Fruit fly (Drosophila melanogaster) whole organism, embryonic: ENCODE data around the gene RhoGEF4.

Experiments
- Adf1 ChIP-seq: fragments of 200-800 bp; sonication (Bioruptor generic); IDR thresholded peaks from 2 replicates; pipeline ENCODE4 v1.3.6; 2022; ENCODE audit warnings: missing biosample characterization, missing genetic modification characterization
- Bdp1 ChIP-seq: fragments of 200-800 bp; sonication (Bioruptor generic); optimal IDR thresholded peaks from 3 replicates; lab custom pipeline; 2016; ENCODE audit warnings: missing biosample characterization, missing genetic modification characterization
- CG1024 ChIP-seq: fragments of 200-800 bp; sonication (Bioruptor generic); IDR thresholded peaks from 2 replicates; pipeline ENCODE4 v1.3.6; 2022; ENCODE audit warnings: missing biosample characterization, missing genetic modification characterization
- CG14965 ChIP-seq: fragments of 200-800 bp; sonication (Bioruptor generic); optimal IDR thresholded peaks from 2 replicates; lab custom pipeline; 2016; ENCODE audit warnings: missing biosample characterization, missing genetic modification characterization, borderline replicate concordance
- CG16813 ChIP-seq: fragments of 200-800 bp; sonication (Bioruptor generic); IDR thresholded peaks from 3 replicates; pipeline ENCODE4 v1.3.6; 2022; ENCODE audit warnings: missing biosample characterization, missing genetic modification characterization; ENCODE audit not compliant: partially characterized antibody
- CG17328 ChIP-seq: fragments of 200-800 bp; sonication (Bioruptor generic); IDR thresholded peaks from 2 replicates; pipeline ENCODE4 v1.3.6; 2022; ENCODE audit warnings: missing biosample characterization, missing genetic modification characterization
- CG17568 ChIP-seq: fragments of 200-800 bp; sonication (Bioruptor generic); optimal IDR thresholded peaks from 2 replicates; lab custom pipeline; 2018; ENCODE audit warnings: missing biosample characterization, mild to moderate bottlenecking, missing genetic modification characterization, moderate library complexity
- CG2678 ChIP-seq: fragments of 200-800 bp; sonication (Bioruptor generic); optimal IDR thresholded peaks from 3 replicates; lab custom pipeline; 2019; ENCODE audit warnings: missing biosample characterization, mild to moderate bottlenecking, missing genetic modification characterization, moderate library complexity
- CG3726 ChIP-seq: fragments of 200-800 bp; sonication (Bioruptor generic); IDR thresholded peaks from 3 replicates; pipeline ENCODE4, ENCODE4 v1.3.6; 2022; ENCODE audit warnings: missing biosample characterization, missing genetic modification characterization
- CG42726 ChIP-seq: fragments of 200-800 bp; sonication (Bioruptor generic); IDR thresholded peaks from 2 replicates; pipeline ENCODE4 v1.3.6; 2022; ENCODE audit warnings: missing biosample characterization, missing genetic modification characterization; ENCODE audit not compliant: partially characterized antibody
- CG4404 ChIP-seq: fragments of 200-800 bp; sonication (Bioruptor generic); IDR thresholded peaks from 2 replicates; pipeline ENCODE4 v1.3.6; 2022; ENCODE audit warnings: missing biosample characterization, missing genetic modification characterization
- CG6689 ChIP-seq: fragments of 200-800 bp; sonication (Bioruptor generic); IDR thresholded peaks from 2 replicates; pipeline ENCODE4 v1.3.6; 2022; ENCODE audit warnings: missing biosample characterization, missing genetic modification characterization
- CG6813 ChIP-seq: fragments of 200-800 bp; sonication (Bioruptor generic); optimal IDR thresholded peaks from 2 replicates; lab custom pipeline; 2017; ENCODE audit warnings: missing biosample characterization, missing genetic modification characterization, mild to moderate bottlenecking, moderate library complexity, missing genetic modification reagents
- CG7271 ChIP-seq: fragments of 200-800 bp; sonication (Bioruptor generic); optimal IDR thresholded peaks from 2 replicates; lab custom pipeline; 2018; ENCODE audit warnings: missing biosample characterization, mild to moderate bottlenecking, missing genetic modification characterization, moderate library complexity
- CG7357 ChIP-seq: fragments of 200-800 bp; sonication (Bioruptor generic); IDR thresholded peaks from 3 replicates; pipeline ENCODE4 v1.3.6; 2022; ENCODE audit warnings: missing biosample characterization, missing genetic modification characterization
- CG8359 ChIP-seq: fragments of 200-800 bp; sonication (Bioruptor generic); optimal IDR thresholded peaks from 2 replicates; lab custom pipeline; 2017; ENCODE audit warnings: missing biosample characterization, mild to moderate bottlenecking, missing genetic modification characterization, borderline replicate concordance
- CG8765 ChIP-seq: fragments of 200-800 bp; sonication (Bioruptor generic); IDR thresholded peaks from 2 replicates; pipeline ENCODE4 v1.3.6; 2022; ENCODE audit warnings: missing biosample characterization, missing genetic modification characterization
- CG9215 ChIP-seq: fragments of 200-800 bp; sonication (Bioruptor generic); IDR thresholded peaks from 2 replicates; pipeline ENCODE4 v1.3.6; 2022; ENCODE audit warnings: missing biosample characterization, missing genetic modification characterization
- CHES-1-like ChIP-seq: fragments of 200-800 bp; sonication (Bioruptor generic); optimal IDR thresholded peaks from 2 replicates; lab custom pipeline; 2016; ENCODE audit warnings: missing biosample characterization, missing genetic modification characterization
- Dbx ChIP-seq: fragments of 200-800 bp; sonication (Bioruptor generic); IDR thresholded peaks from 3 replicates; pipeline ENCODE4 v1.3.6; 2022; ENCODE audit warnings: missing biosample characterization, missing genetic modification characterization
- Dip2 ChIP-seq: fragments of 200-800 bp; sonication (Bioruptor generic); IDR thresholded peaks from 2 replicates; pipeline ENCODE4 v1.3.6; 2022; ENCODE audit warnings: missing biosample characterization, missing genetic modification characterization
- Doc2 ChIP-seq: fragments of 200-800 bp; sonication (Bioruptor generic); IDR thresholded peaks from 2 replicates; pipeline ENCODE4 v1.3.6; 2022; ENCODE audit warnings: missing biosample characterization, missing genetic modification characterization
- GATAe ChIP-seq: fragments of 200-800 bp; sonication (Bioruptor generic); conservative IDR thresholded peaks from 2 replicates; pipeline ENCODE4 v1.3.6; 2022; ENCODE audit warnings: missing biosample characterization, missing genetic modification characterization
- Gsc ChIP-seq: fragments of 200-800 bp; sonication (Bioruptor generic); IDR thresholded peaks from 2 replicates; pipeline ENCODE4 v1.3.6; 2022; ENCODE audit warnings: missing biosample characterization, missing genetic modification characterization
- Mrtf ChIP-seq: fragments of 200-800 bp; sonication (Bioruptor generic); IDR thresholded peaks from 3 replicates; pipeline ENCODE4 v1.3.6; 2022; ENCODE audit warnings: missing biosample characterization, missing genetic modification characterization
- NK7.1 ChIP-seq: fragments of 200-800 bp; sonication (Bioruptor generic); optimal IDR thresholded peaks from 3 replicates; lab custom pipeline; 2016; ENCODE audit warnings: missing biosample characterization, missing genetic modification characterization
- Nf-YC ChIP-seq: fragments of 200-800 bp; optimal IDR thresholded peaks from 3 replicates; lab custom pipeline; 2019; ENCODE audit warnings: missing biosample characterization, mild to moderate bottlenecking, missing genetic modification characterization, moderate library complexity
- NfI ChIP-seq: fragments of 200-800 bp; sonication (Bioruptor generic); optimal IDR thresholded peaks from 3 replicates; lab custom pipeline; 2018; ENCODE audit warnings: missing biosample characterization, mild to moderate bottlenecking, missing genetic modification characterization, moderate library complexity
- Rx ChIP-seq: fragments of 200-800 bp; sonication (Bioruptor generic); IDR thresholded peaks from 2 replicates; pipeline ENCODE4 v1.3.6; 2022; ENCODE audit warnings: missing biosample characterization, missing genetic modification characterization
- TFAM ChIP-seq: fragments of 200-800 bp; sonication (Bioruptor generic); optimal IDR thresholded peaks from 2 replicates; lab custom pipeline; 2017; ENCODE audit warnings: missing biosample characterization, missing genetic modification characterization, inconsistent platforms
- ac ChIP-seq: fragments of 200-800 bp; sonication (Bioruptor generic); optimal IDR thresholded peaks from 3 replicates; lab custom pipeline; 2017; ENCODE audit warnings: missing biosample characterization, mild to moderate bottlenecking, missing genetic modification characterization
- amos ChIP-seq: fragments of 200-800 bp; sonication (Bioruptor generic); IDR thresholded peaks from 2 replicates; pipeline ENCODE4 v1.3.6; 2022; ENCODE audit warnings: missing biosample characterization, missing genetic modification characterization; ENCODE audit not compliant: partially characterized antibody
- cas ChIP-seq: fragments of 200-800 bp; sonication (Bioruptor generic); IDR thresholded peaks from 2 replicates; pipeline ENCODE4 v1.3.6; 2022; ENCODE audit warnings: missing biosample characterization, missing genetic modification characterization
- chinmo ChIP-seq: fragments of 200-800 bp; sonication (Bioruptor generic); IDR thresholded peaks from 4 replicates; pipeline ENCODE4 v1.3.6; 2022; ENCODE audit warnings: missing biosample characterization, missing genetic modification characterization; ENCODE audit not compliant: partially characterized antibody
- croc ChIP-seq: fragments of 200-800 bp; sonication (Bioruptor generic); conservative IDR thresholded peaks from 3 replicates; pipeline ENCODE4 v1.3.6; 2022; ENCODE audit warnings: missing biosample characterization, missing genetic modification characterization
- dmrt11E ChIP-seq: fragments of 200-800 bp; sonication (Bioruptor generic); optimal IDR thresholded peaks from 3 replicates; lab custom pipeline; 2018; ENCODE audit warnings: missing biosample characterization, mild to moderate bottlenecking, missing genetic modification characterization, moderate library complexity
- ftz-f1 ChIP-seq: fragments of 200-800 bp; sonication (Bioruptor generic); optimal IDR thresholded peaks from 2 replicates; lab custom pipeline; 2016; ENCODE audit warnings: missing biosample characterization, missing genetic modification characterization
- gce ChIP-seq: fragments of 200-800 bp; sonication (Bioruptor generic); IDR thresholded peaks from 3 replicates; pipeline ENCODE4 v1.3.6; 2022; ENCODE audit warnings: missing biosample characterization, missing genetic modification characterization
- jing ChIP-seq: fragments of 200-800 bp; sonication (Bioruptor generic); optimal IDR thresholded peaks from 2 replicates; lab custom pipeline; 2018; ENCODE audit warnings: missing biosample characterization, mild to moderate bottlenecking, missing genetic modification characterization
- kah ChIP-seq: fragments of 200-800 bp; sonication (Bioruptor generic); optimal IDR thresholded peaks from 2 replicates; lab custom pipeline; 2018; ENCODE audit warnings: missing biosample characterization, mild to moderate bottlenecking, missing genetic modification characterization
- pb ChIP-seq: fragments of 200-800 bp; sonication (Bioruptor generic); optimal IDR thresholded peaks from 3 replicates; lab custom pipeline; 2016; ENCODE audit warnings: missing biosample characterization, missing genetic modification characterization
- prd ChIP-seq, 3 experiments: fragments of >200 bp in 2 of 3; fragments of 200-800 bp in 1 of 3; sonication (Bioruptor generic) in 1 of 3; optimal IDR thresholded peaks in 2 of 3; IDR thresholded peaks in 1 of 3; 2 replicates in 2 of 3; 3 replicates in 1 of 3; pipeline versions ENCODE4 v1.3.6 to Lab custom; 2017 to 2022; ENCODE audit warnings: missing biosample characterization in 1 of 3, missing genetic modification characterization in 1 of 3
- sc ChIP-seq, 3 experiments: fragments of >200 bp in 2 of 3; fragments of 200-800 bp in 1 of 3; sonication (Bioruptor generic) in 1 of 3; optimal IDR thresholded peaks; 2 replicates in 2 of 3; 3 replicates in 1 of 3; lab custom pipeline; 2017; ENCODE audit warnings: mild to moderate bottlenecking in 1 of 3, missing biosample characterization in 1 of 3, missing genetic modification characterization in 1 of 3, missing genetic modification reagents in 1 of 3
- so ChIP-seq: fragments of 200-800 bp; sonication (Bioruptor generic); IDR thresholded peaks from 3 replicates; pipeline ENCODE4 v1.3.6; 2022; ENCODE audit warnings: missing biosample characterization, missing genetic modification characterization
- stwl ChIP-seq: fragments of 200-800 bp; sonication (Bioruptor generic); optimal IDR thresholded peaks from 3 replicates; lab custom pipeline; 2018; ENCODE audit warnings: missing biosample characterization, mild to moderate bottlenecking, missing genetic modification characterization, moderate library complexity
- tll ChIP-seq, 2 experiments: fragments of 200-800 bp in 1 of 2; fragments of >200 bp in 1 of 2; sonication (Bioruptor generic) in 1 of 2; optimal IDR thresholded peaks; 2 replicates each; lab custom pipeline; 2017 to 2019; ENCODE audit warnings: missing biosample characterization in 2 of 2, missing genetic modification characterization in 2 of 2, mild to moderate bottlenecking in 1 of 2, moderate library complexity in 1 of 2
- tna ChIP-seq: fragments of 200-800 bp; sonication (Bioruptor generic); IDR thresholded peaks from 2 replicates; pipeline ENCODE4 v1.3.6; 2022; ENCODE audit warnings: missing biosample characterization, missing genetic modification characterization; ENCODE audit not compliant: partially characterized antibody
- twi ChIP-seq: fragments of 200-800 bp; optimal IDR thresholded peaks from 2 replicates; lab custom pipeline; 2019; ENCODE audit warnings: missing biosample characterization, mild to moderate bottlenecking, missing genetic modification characterization, moderate library complexity
- unpg ChIP-seq: fragments of 200-800 bp; sonication (Bioruptor generic); optimal IDR thresholded peaks from 3 replicates; lab custom pipeline; 2018; ENCODE audit warnings: missing biosample characterization, mild to moderate bottlenecking, missing genetic modification characterization, moderate library complexity

Gene RhoGEF4

DNA sequence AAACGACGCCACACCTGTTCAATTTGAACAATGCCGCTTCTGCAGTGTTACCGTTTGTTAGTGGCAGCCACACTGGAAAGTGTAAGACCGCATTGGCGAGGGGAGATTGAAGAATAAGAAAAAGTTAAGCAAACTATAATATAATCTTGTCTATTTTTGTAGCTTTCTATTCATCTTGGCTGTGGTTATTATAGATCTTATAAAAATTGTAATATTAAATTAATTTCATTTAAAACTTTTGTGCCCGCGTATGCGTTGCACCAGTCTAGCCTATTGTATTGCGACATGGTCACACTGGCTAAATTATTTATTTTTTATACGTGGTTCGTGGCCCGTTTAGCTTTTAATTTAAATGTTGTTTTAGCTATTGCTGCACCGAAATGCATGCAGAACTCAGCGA lies at the start of gene RhoGEF4, which contains the start of gene Rint1:
RhoGEF4 (minus strand) TSS at position 64 of the 400 bp plus-strand sequence.
Rint1 (plus strand) TSS at position 272 of the 400 bp plus-strand sequence.
- TF ChIP-seq Dip2, result no peak
- peak; percentile 34; the same call in 1 of the 3 replicates for TF ChIP-seq CG16813
- no peak for TF ChIP-seq CG8359
- peak in 1 of 2 experiments; percentile 14 for TF ChIP-seq tll (GFP tag; optimal IDR thresholded peaks at IDR 0.05; lab: Kevin White, UChicago)
- peak; percentile 61 for TF ChIP-seq CHES-1-like (GFP tag; lab: Kevin White, UChicago)
- no peak for TF ChIP-seq gce (GFP tag; lab: Robert Waterston, UW)
- TF ChIP-seq Rx (GFP tag; lab: Robert Waterston, UW), result peak; percentile 64
- no peak for TF ChIP-seq ftz-f1 (GFP tag; lab: Kevin White, UChicago)
- no peak for TF ChIP-seq CG3726 (GFP tag; lab: Robert Waterston, UW)
- no peak for TF ChIP-seq pb (GFP tag; lab: Kevin White, UChicago)
- no peak for TF ChIP-seq ac (GFP tag; lab: Kevin White, UChicago)
- TF ChIP-seq CG9215 (GFP tag; lab: Robert Waterston, UW), result peak; percentile 71
- peak; percentile 55 for TF ChIP-seq CG1024
- TF ChIP-seq TFAM (GFP tag; lab: Kevin White, UChicago), result no peak
- peak; percentile 71 for TF ChIP-seq dmrt11E (tag; lab: Kevin White, UChicago)
- TF ChIP-seq CG7357 (GFP tag; lab: Robert Waterston, UW), result peak; percentile 50; the same call in 1 of the 3 replicates
- TF ChIP-seq unpg (GFP tag; lab: Kevin White, UChicago), result peak; percentile 67
- TF ChIP-seq NfI (GFP tag; lab: Kevin White, UChicago), result peak; percentile 65
- no peak for TF ChIP-seq jing (GFP tag; lab: Kevin White, UChicago)
- TF ChIP-seq Doc2 (GFP tag; lab: Robert Waterston, UW), result no peak
- no peak for TF ChIP-seq CG7271 (tag; lab: Kevin White, UChicago)
- TF ChIP-seq tna, result no peak
- 0 out of 2 replicates have a peak, but pooled peaks have one; percentile 58 for TF ChIP-seq CG42726 (GFP tag; lab: Robert Waterston, UW)
- no peak for TF ChIP-seq CG8765 (GFP tag; lab: Robert Waterston, UW)
- no peak for TF ChIP-seq NK7.1 (GFP tag; lab: Kevin White, UChicago)
- TF ChIP-seq CG2678 (tag; lab: Kevin White, UChicago), result no peak
- no peak for TF ChIP-seq Nf-YC (tag; lab: Kevin White, UChicago)
- peak; percentile 26; the same call in 1 of the 2 replicates for TF ChIP-seq amos
- TF ChIP-seq so (GFP tag; lab: Robert Waterston, UW), result no peak
- TF ChIP-seq Dbx (GFP tag; lab: Robert Waterston, UW), result peak; percentile 81; the same call in 2 of the 3 replicates
- peak; percentile 36 for TF ChIP-seq kah (GFP tag; lab: Kevin White, UChicago)
- no peak for TF ChIP-seq sc (optimal IDR thresholded peaks at IDR 0.05; lab: Kevin White, UChicago)
- peak; percentile 48 for TF ChIP-seq sc (GFP tag; optimal IDR thresholded peaks at IDR 0.05; lab: Kevin White, UChicago)
- TF ChIP-seq CG6689, result peak; percentile 76
- no peak for TF ChIP-seq CG17568 (GFP tag; lab: Kevin White, UChicago)
- TF ChIP-seq CG17328 (GFP tag; lab: Robert Waterston, UW), result peak; percentile 63
- 0 out of 2 replicates have a peak, but pooled peaks have one; percentile 55 for TF ChIP-seq cas (GFP tag; lab: Robert Waterston, UW)
- peak; percentile 37 for TF ChIP-seq Bdp1
- peak; percentile 89 for TF ChIP-seq stwl (tag; lab: Kevin White, UChicago)
- TF ChIP-seq croc (GFP tag; lab: Robert Waterston, UW), result peak; percentile 47; the same call in 1 of the 3 replicates
- TF ChIP-seq CG4404 (GFP tag; lab: Robert Waterston, UW), result peak; percentile 68
- TF ChIP-seq CG6813 (GFP tag; lab: Kevin White, UChicago), result no peak
- no peak for TF ChIP-seq chinmo (GFP tag; lab: Robert Waterston, UW)
- 0 out of 3 replicates have a peak, but pooled peaks have one; percentile 36 for TF ChIP-seq Mrtf
- peak; percentile 41; the same call in 1 of the 2 replicates for TF ChIP-seq Gsc (GFP tag; lab: Robert Waterston, UW)
- no peak for TF ChIP-seq twi
- TF ChIP-seq prd (optimal IDR thresholded peaks at IDR 0.05; lab: Kevin White, UChicago), result no peak
- TF ChIP-seq prd (GFP tag; IDR thresholded peaks at IDR 0.05; lab: Robert Waterston, UW), result peak; percentile 89
- TF ChIP-seq GATAe, result no peak
- no peak for TF ChIP-seq CG14965 (GFP tag; lab: Kevin White, UChicago)
- TF ChIP-seq Adf1 (GFP tag; lab: Robert Waterston, UW), result peak; percentile 60
